Worm (Caenorhabditis elegans): ENCODE results near the gene C53C7.3.

The C53C7.3 gene

ce11 chrX:13082326-13082725 is 34.0 kb downstream of the C53C7.3 start, which contains the start of gene str-10:
Gene str-10 (plus strand): TSS chrX:13082626.
- no peak for TF ChIP-seq lin-13 (GFP tag; optimal IDR thresholded peaks at IDR 0.05)
- TF ChIP-seq skn-1 (tag; optimal IDR thresholded peaks at IDR 0.05): no peak
- no peak for TF ChIP-seq sma-3 (GFP tag; optimal IDR thresholded peaks at IDR 0.05)
- TF ChIP-seq sem-4 (tag; optimal IDR thresholded peaks at IDR 0.05): no peak
- no peak for TF ChIP-seq unc-62 (GFP tag; optimal IDR thresholded peaks at IDR 0.05)
- no peak for TF ChIP-seq Y55F3AM.14 (GFP tag; optimal IDR thresholded peaks at IDR 0.05)
- TF ChIP-seq mbf-1 (tag; optimal IDR thresholded peaks at IDR 0.05): no peak
- no peak for TF ChIP-seq fos-1 (tag; optimal IDR thresholded peaks at IDR 0.05)
- no peak for TF ChIP-seq nhr-10 (tag; optimal IDR thresholded peaks at IDR 0.05)
- no peak for TF ChIP-seq mab-5 (tag; optimal IDR thresholded peaks at IDR 0.05)
- TF ChIP-seq crh-2 (tag; optimal IDR thresholded peaks at IDR 0.05): no peak
- no peak for TF ChIP-seq ztf-11 (tag; optimal IDR thresholded peaks at IDR 0.05)
- TF ChIP-seq lin-11 (tag; optimal IDR thresholded peaks at IDR 0.05): no peak
- TF ChIP-seq nhr-11 (tag; optimal IDR thresholded peaks at IDR 0.05): no peak
- TF ChIP-seq gmeb-1 (tag; optimal IDR thresholded peaks at IDR 0.05): no peak
- TF ChIP-seq nhr-25 (tag; optimal IDR thresholded peaks at IDR 0.05): no peak

ce11 chrX:13084273-13084672 is 35.9 kb downstream of the C53C7.3 start, which contains the start of gene R03G8.1:
Gene R03G8.1 (plus strand): TSS chrX:13084573.
- TF ChIP-seq sma-9 (GFP tag; optimal IDR thresholded peaks at IDR 0.05) (no peak), sma-9 (tag; optimal IDR thresholded peaks at IDR 0.05) (no peak), nhr-21 (tag; optimal IDR thresholded peaks at IDR 0.05) (no peak), nhr-77 (tag; optimal IDR thresholded peaks at IDR 0.05) (no peak), blmp-1 (tag; optimal IDR thresholded peaks at IDR 0.05; ENCODE audit: insufficient read depth) (no peak), ztf-1 (GFP tag; conservative IDR thresholded peaks at IDR 0.05) (no peak), Y55F3AM.14 (GFP tag; optimal IDR thresholded peaks at IDR 0.05) (no peak), fos-1 (tag; optimal IDR thresholded peaks at IDR 0.05) (no peak), R02D3.7 (tag; optimal IDR thresholded peaks at IDR 0.05) (no peak), peb-1 (tag; optimal IDR thresholded peaks at IDR 0.05) (no peak), nhr-23 (tag; optimal IDR thresholded peaks at IDR 0.05) (no peak), crh-2 (tag; optimal IDR thresholded peaks at IDR 0.05) (no peak), F13H6.1 (tag; optimal IDR thresholded peaks at IDR 0.05) (no peak), ceh-16 (tag; optimal IDR thresholded peaks at IDR 0.05) (no peak), unc-62 (GFP tag; optimal IDR thresholded peaks at IDR 0.05) (no peak), lin-13 (GFP tag; optimal IDR thresholded peaks at IDR 0.05) (no peak), skn-1 (tag; optimal IDR thresholded peaks at IDR 0.05) (no peak), aly-2 (tag; optimal IDR thresholded peaks at IDR 0.05) (no peak), nhr-6 (tag; optimal IDR thresholded peaks at IDR 0.05) (no peak), mab-5 (tag; optimal IDR thresholded peaks at IDR 0.05) (no peak), nhr-25 (tag; optimal IDR thresholded peaks at IDR 0.05) (no peak)

- TF ChIP-seq fos-1 (tag; optimal IDR thresholded peaks at IDR 0.05) (peak; percentile 55), F13H6.1 (tag; optimal IDR thresholded peaks at IDR 0.05) (no peak)
These were observed 40.2 kb downstream of the C53C7.3 start for ce11 chrX:13088539-13088938.

- TF ChIP-seq R02D3.7 (tag; optimal IDR thresholded peaks at IDR 0.05) (no peak), gmeb-1 (tag; optimal IDR thresholded peaks at IDR 0.05) (no peak), ztf-11 (tag; optimal IDR thresholded peaks at IDR 0.05) (no peak), mbf-1 (tag; optimal IDR thresholded peaks at IDR 0.05) (no peak), ZK546.5 (tag; optimal IDR thresholded peaks at IDR 0.05) (no peak), aly-2 (tag; optimal IDR thresholded peaks at IDR 0.05) (no peak), F13H6.1 (tag; optimal IDR thresholded peaks at IDR 0.05) (no peak), ama-1 (optimal IDR thresholded peaks at IDR 0.05) (no peak), mdl-1 (tag; optimal IDR thresholded peaks at IDR 0.05) (no peak)
These were observed 42.3 kb downstream of the C53C7.3 start, which contains the start of gene R03G8.3 for ce11 chrX:13090665-13091064. Gene R03G8.3 (plus strand): TSS chrX:13090965.

- TF ChIP-seq lin-13 (GFP tag; optimal IDR thresholded peaks at IDR 0.05): no peak
These were observed 42.8 kb downstream of the C53C7.3 start for ce11 chrX:13091199-13091598.

- no peak for TF ChIP-seq R02D3.7 (tag; optimal IDR thresholded peaks at IDR 0.05)
- no peak for TF ChIP-seq mab-5 (tag; optimal IDR thresholded peaks at IDR 0.05)
- no peak for TF ChIP-seq nhr-12 (tag; optimal IDR thresholded peaks at IDR 0.05)
- no peak for TF ChIP-seq blmp-1 (tag; optimal IDR thresholded peaks at IDR 0.05; ENCODE audit: insufficient read depth)
- TF ChIP-seq ceh-16 (tag; optimal IDR thresholded peaks at IDR 0.05): no peak
- no peak for TF ChIP-seq aly-2 (tag; optimal IDR thresholded peaks at IDR 0.05)
- no peak for TF ChIP-seq zag-1 (tag; optimal IDR thresholded peaks at IDR 0.05)
- TF ChIP-seq ztf-4 (tag; optimal IDR thresholded peaks at IDR 0.05): no peak
- TF ChIP-seq gmeb-1 (tag; optimal IDR thresholded peaks at IDR 0.05): no peak
These were observed 52.1 kb downstream of the C53C7.3 start, which contains the start of gene R03G8.6 for ce11 chrX:13100410-13100809. Gene R03G8.6 (minus strand): TSS chrX:13100510.
